Worm (Caenorhabditis elegans) whole organism, young adult: ENCODE data around the gene F54F7.2.

Experiments
- B0035.1 ChIP-seq: sonication (generic microtip); optimal IDR thresholded peaks from 2 replicates; lab custom pipeline; 2016; ENCODE audit warnings: missing genetic modification characterization, mild to moderate bottlenecking, missing compliant biosample characterization, missing genotype, missing genetic modification reagents
- B0261.1 ChIP-seq: sonication (generic microtip); optimal IDR thresholded peaks from 2 replicates; lab custom pipeline; 2016; ENCODE audit warnings: mild to moderate bottlenecking, missing genetic modification characterization, moderate library complexity, missing compliant biosample characterization
- B0336.3 ChIP-seq: fragments of 200-800 bp; sonication (Bioruptor generic); IDR thresholded peaks from 2 replicates; pipeline ENCODE4 v1.3.6; 2022; ENCODE audit warnings: missing genetic modification characterization, missing compliant biosample characterization
- F37B4.10 ChIP-seq: fragments of 200-800 bp; sonication (Bioruptor generic); IDR thresholded peaks from 2 replicates; pipeline ENCODE4 v1.3.6; 2022; ENCODE audit warnings: missing genetic modification characterization, missing compliant biosample characterization
- Y67H2A.10 ChIP-seq: fragments of 200-800 bp; sonication (Bioruptor generic); conservative IDR thresholded peaks from 2 replicates; pipeline ENCODE4 v1.3.6; 2022; ENCODE audit warnings: missing genetic modification reagents, missing genetic modification characterization, missing compliant biosample characterization
- ZK185.1 ChIP-seq: sonication (generic microtip); optimal IDR thresholded peaks from 2 replicates; lab custom pipeline; 2016; ENCODE audit warnings: mild to moderate bottlenecking, missing genetic modification characterization, missing compliant biosample characterization; ENCODE audit not compliant: poor library complexity, severe bottlenecking
- atf-7 ChIP-seq: sonication (generic microtip); optimal IDR thresholded peaks from 2 replicates; lab custom pipeline; 2017; ENCODE audit warnings: mild to moderate bottlenecking, missing genetic modification characterization, missing compliant biosample characterization
- attf-5 ChIP-seq: fragments of 200-800 bp; sonication (Bioruptor generic); optimal IDR thresholded peaks from 2 replicates; lab custom pipeline; 2018; ENCODE audit warnings: mild to moderate bottlenecking, missing genetic modification characterization, missing compliant biosample characterization
- attf-6 ChIP-seq: fragments of 200-800 bp; sonication (Bioruptor generic); IDR thresholded peaks from 2 replicates; pipeline ENCODE4 v1.3.6; 2022; ENCODE audit warnings: missing genetic modification reagents, missing genetic modification characterization, missing compliant biosample characterization
- cebp-1 ChIP-seq, 2 experiments: fragments of 200-800 bp in 1 of 2; sonication (Bioruptor generic) in 1 of 2; sonication (generic microtip) in 1 of 2; IDR thresholded peaks in 1 of 2; optimal IDR thresholded peaks in 1 of 2; 2 replicates each; pipeline versions ENCODE4 v1.3.6 to Lab custom; 2017 to 2022; ENCODE audit warnings: missing compliant biosample characterization in 2 of 2, missing genetic modification characterization in 2 of 2, mild to moderate bottlenecking in 1 of 2, missing genetic modification reagents in 1 of 2, moderate library complexity in 1 of 2
- cebp-2 ChIP-seq: fragments of 200-800 bp; sonication (Bioruptor generic); IDR thresholded peaks from 2 replicates; pipeline ENCODE4 v1.3.6; 2022; ENCODE audit warnings: missing genetic modification characterization, missing compliant biosample characterization
- ceh-100 ChIP-seq: fragments of 200-800 bp; sonication (Bioruptor generic); IDR thresholded peaks from 2 replicates; pipeline ENCODE4 v1.3.6; 2022; ENCODE audit warnings: missing genetic modification reagents, missing genetic modification characterization, missing compliant biosample characterization
- ceh-27 ChIP-seq: fragments of 200-800 bp; sonication (Bioruptor generic); optimal IDR thresholded peaks from 2 replicates; lab custom pipeline; 2018; ENCODE audit warnings: mild to moderate bottlenecking, missing genetic modification characterization, moderate library complexity, missing compliant biosample characterization
- dox-1 ChIP-seq: fragments of 200-800 bp; sonication (Bioruptor generic); IDR thresholded peaks from 2 replicates; pipeline ENCODE4 v1.3.6; 2022; ENCODE audit warnings: missing genetic modification reagents, missing genetic modification characterization, missing compliant biosample characterization
- gei-17 ChIP-seq: fragments of 200-800 bp; sonication (Bioruptor generic); optimal IDR thresholded peaks from 2 replicates; lab custom pipeline; 2018; ENCODE audit warnings: mild to moderate bottlenecking, missing genetic modification characterization, missing compliant biosample characterization
- him-1 ChIP-seq: sonication (generic microtip); optimal IDR thresholded peaks from 2 replicates; lab custom pipeline; 2016; ENCODE audit warnings: missing genotype, missing genetic modification reagents, missing genetic modification characterization, missing compliant biosample characterization
- hmg-1.2 ChIP-seq: fragments of 200-800 bp; sonication (Bioruptor generic); IDR thresholded peaks from 2 replicates; pipeline ENCODE4 v1.3.6; 2022; ENCODE audit warnings: missing genetic modification reagents, missing genetic modification characterization, missing compliant biosample characterization
- let-607 ChIP-seq, 2 experiments: fragments of 200-800 bp in 1 of 2; sonication (Bioruptor generic) in 1 of 2; sonication (generic microtip) in 1 of 2; optimal IDR thresholded peaks; 2 replicates each; lab custom pipeline; 2016 to 2018; ENCODE audit warnings: mild to moderate bottlenecking in 2 of 2, missing compliant biosample characterization in 2 of 2, missing genetic modification characterization in 2 of 2, moderate library complexity in 2 of 2, missing genotype in 1 of 2
- lin-26 ChIP-seq: fragments of 200-800 bp; sonication (Bioruptor generic); IDR thresholded peaks from 2 replicates; pipeline ENCODE4 v1.3.6; 2022; ENCODE audit warnings: missing genetic modification reagents, missing genetic modification characterization, missing compliant biosample characterization
- lin-35 ChIP-seq, 3 experiments: fragments of 150-350 bp in 2 of 3; sonication (generic microtip) in 1 of 3; optimal IDR thresholded peaks; 2 replicates each; lab custom pipeline; 2014 to 2018; ENCODE audit warnings: missing biosample characterization in 3 of 3, missing genetic modification characterization in 3 of 3, missing genetic modification reagents in 3 of 3
- lin-40 ChIP-seq: sonication (generic microtip); optimal IDR thresholded peaks from 2 replicates; lab custom pipeline; 2016; ENCODE audit warnings: missing genetic modification characterization, mild to moderate bottlenecking, missing compliant biosample characterization, missing genotype, missing genetic modification reagents
- madf-10 ChIP-seq: sonication (generic microtip); optimal IDR thresholded peaks from 2 replicates; lab custom pipeline; 2016; ENCODE audit warnings: mild to moderate bottlenecking, missing genetic modification characterization, missing compliant biosample characterization
- madf-3 ChIP-seq: fragments of 200-800 bp; sonication (Bioruptor generic); IDR thresholded peaks from 2 replicates; pipeline ENCODE4 v1.3.6; 2022; ENCODE audit warnings: missing genetic modification reagents, missing genetic modification characterization, missing compliant biosample characterization
- madf-6 ChIP-seq: fragments of 200-800 bp; sonication (Bioruptor generic); IDR thresholded peaks from 2 replicates; pipeline ENCODE4 v1.3.6; 2022; ENCODE audit warnings: missing genetic modification reagents, missing genetic modification characterization, missing compliant biosample characterization
- nfya-1 ChIP-seq: sonication (generic microtip); optimal IDR thresholded peaks from 2 replicates; lab custom pipeline; 2017; ENCODE audit warnings: antibody characterized with exemption, missing compliant biosample characterization, missing genetic modification characterization, borderline replicate concordance; ENCODE audit not compliant: insufficient read depth
- nhr-120 ChIP-seq: fragments of 200-800 bp; sonication (Bioruptor generic); IDR thresholded peaks from 2 replicates; pipeline ENCODE4 v1.3.6; 2022; ENCODE audit warnings: missing genetic modification characterization, missing compliant biosample characterization
- nhr-80 ChIP-seq: sonication (generic microtip); optimal IDR thresholded peaks from 2 replicates; lab custom pipeline; 2016; ENCODE audit warnings: missing genetic modification characterization, missing compliant biosample characterization
- repo-1 ChIP-seq: sonication (generic microtip); optimal IDR thresholded peaks from 2 replicates; lab custom pipeline; 2017; ENCODE audit warnings: mild to moderate bottlenecking, missing genetic modification characterization, missing compliant biosample characterization
- sea-2 ChIP-seq: fragments of 200-800 bp; sonication (Bioruptor generic); IDR thresholded peaks from 2 replicates; pipeline ENCODE4 v1.3.6; 2022; ENCODE audit warnings: missing genetic modification characterization, missing compliant biosample characterization
- snpc-1.3 ChIP-seq: sonication (generic microtip); optimal IDR thresholded peaks from 2 replicates; lab custom pipeline; 2017; ENCODE audit warnings: missing genetic modification characterization, mild to moderate bottlenecking, missing compliant biosample characterization, antibody characterized with exemption, moderate library complexity, missing genotype, missing genetic modification reagents; ENCODE audit not compliant: insufficient read depth
- snpc-4 ChIP-seq, 5 experiments: fragments of 150-350 bp in 1 of 5; sonication (generic microtip) in 4 of 5; optimal IDR thresholded peaks; 2 replicates each; lab custom pipeline; 2014 to 2018; ENCODE audit warnings: missing genetic modification characterization in 5 of 5, missing biosample characterization in 3 of 5, antibody characterized with exemption in 2 of 5, mild to moderate bottlenecking in 2 of 5, missing compliant biosample characterization in 2 of 5, missing genotype in 2 of 5, moderate library complexity in 2 of 5, missing genetic modification reagents in 1 of 5
- somi-1 ChIP-seq: fragments of 200-800 bp; sonication (Bioruptor generic); optimal IDR thresholded peaks from 2 replicates; lab custom pipeline; 2018; ENCODE audit warnings: mild to moderate bottlenecking, missing genetic modification characterization, missing compliant biosample characterization
- tbp1 ChIP-seq: fragments of 200-800 bp; sonication (Bioruptor generic); optimal IDR thresholded peaks from 2 replicates; lab custom pipeline; 2018; ENCODE audit warnings: mild to moderate bottlenecking, missing genetic modification characterization, missing compliant biosample characterization
- zfh-2 ChIP-seq: fragments of 200-800 bp; sonication (Bioruptor generic); conservative IDR thresholded peaks from 2 replicates; pipeline ENCODE4 v1.3.6; 2022; ENCODE audit warnings: missing genetic modification reagents, missing genetic modification characterization, missing compliant biosample characterization
- ztf-18 ChIP-seq: sonication (generic microtip); optimal IDR thresholded peaks from 2 replicates; lab custom pipeline; 2016; ENCODE audit warnings: missing genotype, mild to moderate bottlenecking, missing genetic modification characterization, missing compliant biosample characterization
- ztf-28 ChIP-seq: fragments of 200-800 bp; sonication (Bioruptor generic); IDR thresholded peaks from 2 replicates; pipeline ENCODE4 v1.3.6; 2022; ENCODE audit warnings: missing genetic modification reagents, missing genetic modification characterization, missing compliant biosample characterization

F54F7.2 gene

DNA sequence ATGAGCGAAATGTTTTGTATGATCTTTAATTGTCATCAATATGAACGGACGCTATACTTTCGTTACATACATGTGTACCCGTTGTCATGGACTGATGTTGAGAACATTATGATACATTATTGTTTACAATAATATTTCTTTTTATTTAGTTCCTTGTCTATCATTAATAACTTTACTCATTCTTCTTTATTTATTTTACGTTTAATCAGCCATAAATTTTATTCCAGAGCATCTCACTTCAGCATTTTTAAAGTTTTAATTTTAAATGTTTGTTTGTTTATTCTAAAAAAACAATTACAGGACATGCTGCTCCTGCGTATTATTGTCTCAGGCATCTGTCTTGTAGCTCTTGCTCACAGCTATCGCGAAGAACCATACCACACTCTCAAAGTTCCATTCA lies at the start of gene F54F7.2:
Gene F54F7.2, plus strand, starts transcription at position 301 of the 400 bp plus-strand sequence.
- no peak for TF ChIP-seq ztf-28
- TF ChIP-seq madf-6 (GFP tag; lab: Robert Waterston, UW) = no peak
- TF ChIP-seq him-1 (tag; lab: Kevin White, UChicago) = no peak
- no peak for TF ChIP-seq B0261.1
- no peak for TF ChIP-seq Y67H2A.10 (GFP tag; lab: Robert Waterston, UW)
- no peak for TF ChIP-seq attf-6
- no peak for TF ChIP-seq nhr-120
- no peak for TF ChIP-seq lin-26 (GFP tag; lab: Robert Waterston, UW)
- TF ChIP-seq zfh-2 (GFP tag; lab: Robert Waterston, UW) = no peak
- no peak for TF ChIP-seq lin-40
- no peak for TF ChIP-seq ceh-100 (GFP tag; lab: Robert Waterston, UW)
- TF ChIP-seq sea-2 = no peak
- no peak for TF ChIP-seq madf-3 (GFP tag; lab: Robert Waterston, UW)
- no peak for TF ChIP-seq nhr-80 (tag; lab: Kevin White, UChicago)

DNA sequence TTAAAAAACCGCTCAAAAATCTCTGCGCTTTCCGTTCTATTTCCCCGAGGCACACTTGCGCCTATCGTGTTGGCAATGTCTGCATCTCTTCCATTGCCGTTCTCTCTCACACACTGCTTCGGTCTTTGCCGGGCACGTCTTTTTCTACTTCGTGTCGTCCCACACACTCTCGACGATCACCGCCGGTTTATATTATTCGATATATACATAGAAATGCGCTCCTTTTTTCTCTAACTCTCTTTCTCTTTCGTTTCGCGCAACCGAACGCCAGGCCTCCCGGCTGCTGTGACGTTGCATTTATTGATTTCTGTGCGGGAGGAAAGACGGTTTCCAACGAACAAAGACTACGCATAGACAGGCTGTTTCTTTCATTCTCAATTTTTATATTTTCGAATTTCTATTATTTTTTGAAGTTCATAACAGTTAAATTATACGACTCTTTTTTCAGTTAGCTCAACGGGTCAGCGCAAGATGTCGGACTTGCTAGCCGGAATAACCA lies 45.4 kb upstream of the F54F7.2 start, which contains the start of gene rsd-3:
Gene rsd-3, plus strand, starts transcription at position 449 of the 499 bp plus-strand sequence.
- TF ChIP-seq nhr-80 (tag; lab: Kevin White, UChicago) = peak; percentile 78
- TF ChIP-seq lin-40 = peak; percentile 75
- peak in 1 of 3 experiments; percentile 52 for TF ChIP-seq lin-35 (GFP tag; optimal IDR thresholded peaks at IDR 0.05; lab: Kevin White, UChicago)
- peak; percentile 38 for TF ChIP-seq tbp1 (GFP tag; lab: Kevin White, UChicago)
- TF ChIP-seq F37B4.10 (GFP tag; lab: Robert Waterston, UW) = no peak
- TF ChIP-seq snpc-1.3 (tag; lab: Kevin White, UChicago) = no peak
- TF ChIP-seq ceh-27 (GFP tag; lab: Kevin White, UChicago) = peak; percentile 21
- peak; percentile 18 for TF ChIP-seq madf-10 (tag; lab: Kevin White, UChicago)
- TF ChIP-seq attf-5 (GFP tag; lab: Kevin White, UChicago) = no peak
- peak; percentile 69 for TF ChIP-seq dox-1 (GFP tag; lab: Robert Waterston, UW)
- no peak for TF ChIP-seq cebp-2 (GFP tag; lab: Robert Waterston, UW)
- 0 out of 2 replicates have a peak, but pooled peaks have one; percentile 46 for TF ChIP-seq lin-26 (GFP tag; lab: Robert Waterston, UW)
- no peak for TF ChIP-seq nfya-1 (tag; lab: Kevin White, UChicago)
- TF ChIP-seq let-607 (tag; optimal IDR thresholded peaks at IDR 0.05; lab: Kevin White, UChicago) = peak; percentile 85 to 87
- no peak for TF ChIP-seq snpc-4 (GFP tag; optimal IDR thresholded peaks at IDR 0.05; lab: Kevin White, UChicago)
- TF ChIP-seq snpc-4 (tag; optimal IDR thresholded peaks at IDR 0.05; lab: Kevin White, UChicago) = peak in 1 of 4 experiments; percentile 33
- no peak for TF ChIP-seq attf-6
- TF ChIP-seq ZK185.1 (tag; lab: Kevin White, UChicago) = peak; percentile 17
- TF ChIP-seq repo-1 (tag; lab: Kevin White, UChicago) = no peak
- TF ChIP-seq B0035.1 (tag; lab: Kevin White, UChicago) = no peak
- TF ChIP-seq hmg-1.2 = peak; percentile 90
- peak; percentile 5 for TF ChIP-seq gei-17 (GFP tag; lab: Kevin White, UChicago)
- peak; percentile 7 for TF ChIP-seq ztf-18 (tag; lab: Kevin White, UChicago)
- TF ChIP-seq somi-1 (GFP tag; lab: Kevin White, UChicago) = peak; percentile 2
- peak; percentile 86 for TF ChIP-seq zfh-2 (GFP tag; lab: Robert Waterston, UW)
- TF ChIP-seq cebp-1 (GFP tag; IDR thresholded peaks at IDR 0.05; lab: Robert Waterston, UW) = no peak
- TF ChIP-seq cebp-1 (tag; optimal IDR thresholded peaks at IDR 0.05; lab: Kevin White, UChicago) = peak; percentile 71
- TF ChIP-seq B0336.3 = 0 out of 2 replicates have a peak, but pooled peaks have one; percentile 47
- peak; percentile 16 for TF ChIP-seq atf-7 (tag; lab: Kevin White, UChicago)
